Fruit fly (Drosophila melanogaster): ENCODE measurements around the gene dia.

DNA sequence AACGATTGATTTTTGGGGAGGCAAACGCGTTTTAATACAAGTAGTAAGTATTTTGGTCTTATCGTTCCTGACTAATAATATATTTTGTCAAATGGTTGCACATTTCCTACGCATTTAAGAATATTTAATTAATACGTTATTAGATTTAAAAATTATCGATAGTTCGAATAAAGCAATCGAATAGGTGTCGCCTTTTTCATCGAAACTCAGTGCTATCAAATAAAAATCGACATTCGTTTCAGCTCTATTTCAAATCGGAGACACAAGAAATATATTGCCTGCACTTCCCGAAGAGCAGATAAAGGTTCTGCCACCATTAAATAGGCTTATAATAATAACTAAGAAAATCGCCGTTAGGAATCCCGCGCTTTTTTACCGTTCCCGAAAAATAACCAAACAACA lies 23.3 kb upstream of the dia start:
- no peak for TF ChIP-seq lz (GFP tag; optimal IDR thresholded peaks at IDR 0.05)
- TF ChIP-seq eg (GFP tag; IDR thresholded peaks at IDR 0.05), result no peak
